Fruit fly (Drosophila melanogaster) whole organism, embryonic: ENCODE measurements around the gene CG13026.

Experiments
- Asciz ChIP-seq: fragments of 200-800 bp; sonication (Bioruptor generic); optimal IDR thresholded peaks from 2 replicates; lab custom pipeline; 2017; ENCODE audit warnings: missing biosample characterization, mild to moderate bottlenecking, missing genetic modification characterization, missing genetic modification reagents
- Atf-2 ChIP-seq: fragments of 200-800 bp; sonication (Bioruptor generic); optimal IDR thresholded peaks from 2 replicates; lab custom pipeline; 2016; ENCODE audit warnings: missing biosample characterization, missing genetic modification characterization
- CG11504 ChIP-seq: fragments of 200-800 bp; sonication (Bioruptor generic); optimal IDR thresholded peaks from 3 replicates; lab custom pipeline; 2019; ENCODE audit warnings: missing biosample characterization, mild to moderate bottlenecking, missing genetic modification characterization, moderate library complexity
- CG11560 ChIP-seq: fragments of 200-800 bp; sonication (Bioruptor generic); IDR thresholded peaks from 3 replicates; pipeline ENCODE4 v1.3.6; 2022; ENCODE audit warnings: missing biosample characterization, missing genetic modification characterization
- CG12659 ChIP-seq: fragments of 200-800 bp; sonication (Bioruptor generic); optimal IDR thresholded peaks from 3 replicates; lab custom pipeline; 2017; ENCODE audit warnings: mild to moderate bottlenecking, missing biosample characterization, missing genetic modification reagents, missing genetic modification characterization
- CG15479 ChIP-seq: fragments of 200-800 bp; sonication (Bioruptor generic); optimal IDR thresholded peaks from 3 replicates; lab custom pipeline; 2019; ENCODE audit warnings: missing biosample characterization, mild to moderate bottlenecking, missing genetic modification characterization, moderate library complexity
- CG1602 ChIP-seq: fragments of 200-800 bp; sonication (Bioruptor generic); optimal IDR thresholded peaks from 3 replicates; lab custom pipeline; 2016; ENCODE audit warnings: missing biosample characterization, missing genetic modification characterization
- CG17802 ChIP-seq: fragments of 200-800 bp; sonication (Bioruptor generic); optimal IDR thresholded peaks from 2 replicates; lab custom pipeline; 2018; ENCODE audit warnings: missing biosample characterization, mild to moderate bottlenecking, missing genetic modification characterization, moderate library complexity
- CG2875 ChIP-seq: fragments of 200-800 bp; sonication (Bioruptor generic); optimal IDR thresholded peaks from 2 replicates; lab custom pipeline; 2017; ENCODE audit warnings: missing biosample characterization, mild to moderate bottlenecking, missing genetic modification characterization, missing genetic modification reagents
- CG34376 ChIP-seq: fragments of 200-800 bp; sonication (Bioruptor generic); optimal IDR thresholded peaks from 2 replicates; lab custom pipeline; 2018; ENCODE audit warnings: missing biosample characterization, mild to moderate bottlenecking, missing genetic modification characterization
- CG3995 ChIP-seq: fragments of 200-800 bp; sonication (Bioruptor generic); optimal IDR thresholded peaks from 3 replicates; lab custom pipeline; 2016; ENCODE audit warnings: missing biosample characterization, missing genetic modification characterization
- CG43689 ChIP-seq: fragments of 200-800 bp; sonication (Bioruptor generic); IDR thresholded peaks from 2 replicates; pipeline ENCODE4 v1.3.6; 2022; ENCODE audit warnings: missing biosample characterization, missing genetic modification characterization
- CG6254 ChIP-seq: fragments of 200-800 bp; sonication (Bioruptor generic); optimal IDR thresholded peaks from 3 replicates; lab custom pipeline; 2017; ENCODE audit warnings: mild to moderate bottlenecking, missing biosample characterization, missing genetic modification reagents, missing genetic modification characterization
- CG6272 ChIP-seq: fragments of 200-800 bp; sonication (Bioruptor generic); IDR thresholded peaks from 2 replicates; pipeline ENCODE4 v1.3.6; 2022; ENCODE audit warnings: missing biosample characterization, missing genetic modification characterization
- CG6683 ChIP-seq: fragments of 200-800 bp; sonication (Bioruptor generic); optimal IDR thresholded peaks from 2 replicates; lab custom pipeline; 2017; ENCODE audit warnings: missing biosample characterization, mild to moderate bottlenecking, missing genetic modification characterization, missing genetic modification reagents
- CG6813 ChIP-seq: fragments of 200-800 bp; sonication (Bioruptor generic); optimal IDR thresholded peaks from 2 replicates; lab custom pipeline; 2017; ENCODE audit warnings: missing biosample characterization, missing genetic modification characterization, mild to moderate bottlenecking, moderate library complexity, missing genetic modification reagents
- CG8359 ChIP-seq: fragments of 200-800 bp; sonication (Bioruptor generic); optimal IDR thresholded peaks from 2 replicates; lab custom pipeline; 2017; ENCODE audit warnings: missing biosample characterization, mild to moderate bottlenecking, missing genetic modification characterization, borderline replicate concordance
- CG9876 ChIP-seq: fragments of 200-800 bp; sonication (Bioruptor generic); optimal IDR thresholded peaks from 2 replicates; lab custom pipeline; 2016; ENCODE audit warnings: missing biosample characterization, missing genetic modification characterization
- CHES-1-like ChIP-seq: fragments of 200-800 bp; sonication (Bioruptor generic); optimal IDR thresholded peaks from 2 replicates; lab custom pipeline; 2016; ENCODE audit warnings: missing biosample characterization, missing genetic modification characterization
- Chrac-16 ChIP-seq: fragments of 200-800 bp; sonication (Bioruptor generic); optimal IDR thresholded peaks from 3 replicates; lab custom pipeline; 2016; ENCODE audit warnings: missing biosample characterization, missing genetic modification characterization
- Dip3 ChIP-seq: fragments of 200-800 bp; sonication (Bioruptor generic); optimal IDR thresholded peaks from 3 replicates; lab custom pipeline; 2016; ENCODE audit warnings: missing biosample characterization, missing genetic modification characterization
- Drgx ChIP-seq: fragments of 200-800 bp; sonication (Bioruptor generic); IDR thresholded peaks from 2 replicates; pipeline ENCODE4 v1.3.6; 2022; ENCODE audit warnings: missing biosample characterization, missing genetic modification characterization
- Hmx ChIP-seq: fragments of 200-800 bp; sonication (Bioruptor generic); optimal IDR thresholded peaks from 2 replicates; lab custom pipeline; 2016; ENCODE audit warnings: missing biosample characterization, missing genetic modification characterization
- Jarid2 ChIP-seq: fragments of 200-800 bp; sonication (Bioruptor generic); optimal IDR thresholded peaks from 3 replicates; lab custom pipeline; 2017; ENCODE audit warnings: mild to moderate bottlenecking, missing biosample characterization, missing genetic modification reagents, missing genetic modification characterization
- Lpt ChIP-seq: fragments of >200 bp; optimal IDR thresholded peaks from 2 replicates; lab custom pipeline; 2018; ENCODE audit warnings: missing biosample characterization, missing genetic modification characterization
- Med ChIP-seq: fragments of 200-800 bp; sonication (Bioruptor generic); peaks from one replicate; lab custom pipeline; 2016; ENCODE audit warnings: missing biosample characterization, missing genetic modification characterization, mild to moderate bottlenecking, inconsistent platforms, moderate library complexity
- NC2α ChIP-seq: fragments of 200-800 bp; sonication (Bioruptor generic); optimal IDR thresholded peaks from 2 replicates; lab custom pipeline; 2016; ENCODE audit warnings: missing biosample characterization, missing genetic modification characterization
- Nf-YA ChIP-seq: fragments of 200-800 bp; sonication (Bioruptor generic); IDR thresholded peaks from 2 replicates; pipeline ENCODE4 v1.3.6; 2022; ENCODE audit warnings: missing biosample characterization, missing genetic modification characterization
- Rx ChIP-seq: fragments of 200-800 bp; sonication (Bioruptor generic); IDR thresholded peaks from 2 replicates; pipeline ENCODE4 v1.3.6; 2022; ENCODE audit warnings: missing biosample characterization, missing genetic modification characterization
- Side ChIP-seq: fragments of 200-800 bp; sonication (Bioruptor generic); optimal IDR thresholded peaks from 2 replicates; lab custom pipeline; 2016; ENCODE audit warnings: missing biosample characterization, missing genetic modification characterization
- Vsx1 ChIP-seq: fragments of 200-800 bp; sonication (Bioruptor generic); optimal IDR thresholded peaks from 2 replicates; lab custom pipeline; 2017; ENCODE audit warnings: missing biosample characterization, mild to moderate bottlenecking, missing genetic modification characterization, missing genetic modification reagents
- YL-1 ChIP-seq: fragments of 200-800 bp; sonication (Bioruptor generic); optimal IDR thresholded peaks from 3 replicates; lab custom pipeline; 2017; ENCODE audit warnings: missing biosample characterization, mild to moderate bottlenecking, missing genetic modification characterization
- ato ChIP-seq: fragments of 200-800 bp; sonication (Bioruptor generic); IDR thresholded peaks from 2 replicates; pipeline ENCODE4 v1.3.6; 2022; ENCODE audit warnings: missing biosample characterization, missing genetic modification characterization; ENCODE audit not compliant: partially characterized antibody
- caup ChIP-seq: fragments of 200-800 bp; sonication (Bioruptor generic); optimal IDR thresholded peaks from 3 replicates; lab custom pipeline; 2017; ENCODE audit warnings: missing biosample characterization, mild to moderate bottlenecking, missing genetic modification characterization, moderate library complexity; ENCODE audit not compliant: severe bottlenecking
- crol ChIP-seq: fragments of 200-800 bp; sonication (Bioruptor generic); IDR thresholded peaks from 2 replicates; pipeline ENCODE4 v1.3.6; 2022; ENCODE audit warnings: missing biosample characterization, missing genetic modification characterization
- danr ChIP-seq: fragments of 200-800 bp; sonication (Bioruptor generic); IDR thresholded peaks from 2 replicates; pipeline ENCODE4 v1.3.6; 2022; ENCODE audit warnings: missing biosample characterization, missing genetic modification characterization
- ems ChIP-seq: fragments of 200-800 bp; sonication (Bioruptor generic); optimal IDR thresholded peaks from 3 replicates; lab custom pipeline; 2016; ENCODE audit warnings: missing biosample characterization, missing genetic modification characterization
- esg ChIP-seq: fragments of 200-800 bp; sonication (Bioruptor generic); conservative IDR thresholded peaks from 2 replicates; pipeline ENCODE4 v1.3.6; 2022; ENCODE audit warnings: missing biosample characterization, missing genetic modification characterization
- grau ChIP-seq: fragments of 200-800 bp; optimal IDR thresholded peaks from 3 replicates; lab custom pipeline; 2019; ENCODE audit warnings: missing biosample characterization, mild to moderate bottlenecking, missing genetic modification characterization, moderate library complexity
- jigr1 ChIP-seq: fragments of 200-800 bp; sonication (Bioruptor generic); IDR thresholded peaks from 3 replicates; pipeline ENCODE4 v1.3.6; 2022; ENCODE audit warnings: missing biosample characterization, missing genetic modification characterization
- kay ChIP-seq: fragments of 200-800 bp; sonication (Bioruptor generic); optimal IDR thresholded peaks from 2 replicates; lab custom pipeline; 2016; ENCODE audit warnings: missing biosample characterization, missing genetic modification characterization
- pros ChIP-seq: fragments of 200-800 bp; sonication (Bioruptor generic); optimal IDR thresholded peaks from 3 replicates; lab custom pipeline; 2019; ENCODE audit warnings: missing biosample characterization, mild to moderate bottlenecking, missing genetic modification characterization, moderate library complexity
- sqz ChIP-seq: fragments of 200-800 bp; sonication (Bioruptor generic); optimal IDR thresholded peaks from 3 replicates; lab custom pipeline; 2018; ENCODE audit warnings: missing biosample characterization, mild to moderate bottlenecking, missing genetic modification characterization
- sr ChIP-seq: fragments of 200-800 bp; sonication (Bioruptor generic); IDR thresholded peaks from 3 replicates; pipeline ENCODE4 v1.3.6; 2022; ENCODE audit warnings: missing biosample characterization, missing genetic modification characterization
- ssp ChIP-seq: fragments of 200-800 bp; sonication (Bioruptor generic); IDR thresholded peaks from 2 replicates; pipeline ENCODE4 v1.3.6; 2022; ENCODE audit warnings: missing biosample characterization, missing genetic modification characterization
- sug ChIP-seq: fragments of 200-800 bp; optimal IDR thresholded peaks from 2 replicates; lab custom pipeline; 2019; ENCODE audit warnings: missing biosample characterization, mild to moderate bottlenecking, missing genetic modification characterization, moderate library complexity
- vnd ChIP-seq: fragments of 200-800 bp; sonication (Bioruptor generic); IDR thresholded peaks from 3 replicates; pipeline ENCODE4 v1.3.6; 2022; ENCODE audit warnings: missing biosample characterization, missing genetic modification characterization; ENCODE audit not compliant: partially characterized antibody
- z ChIP-seq: fragments of 200-800 bp; sonication (Bioruptor generic); IDR thresholded peaks from 3 replicates; pipeline ENCODE4 v1.3.6; 2022; ENCODE audit warnings: missing biosample characterization, missing genetic modification characterization
- zf30C ChIP-seq: fragments of 200-800 bp; sonication (Bioruptor generic); optimal IDR thresholded peaks from 3 replicates; lab custom pipeline; 2018; ENCODE audit warnings: missing biosample characterization, mild to moderate bottlenecking, missing genetic modification characterization
- zfh1 ChIP-seq: fragments of 200-800 bp; sonication (Bioruptor generic); IDR thresholded peaks from 3 replicates; pipeline ENCODE4 v1.3.6; 2022; ENCODE audit warnings: missing biosample characterization, missing genetic modification characterization

Gene CG13026

dm6 chr3L:16713446-16714192 is 12.3 kb downstream of the CG13026 start (continued):
- TF ChIP-seq Lpt, result no peak
- no peak for TF ChIP-seq NC2α (GFP tag; lab: Kevin White, UChicago)
- TF ChIP-seq CG3995 (GFP tag; lab: Kevin White, UChicago), result peak; percentile 35
- TF ChIP-seq Chrac-16 (GFP tag; lab: Kevin White, UChicago), result no peak
- TF ChIP-seq Asciz (GFP tag; lab: Kevin White, UChicago), result no peak
- no peak for TF ChIP-seq Jarid2
- no peak for TF ChIP-seq CG9876
- no peak for TF ChIP-seq sr (GFP tag; lab: Robert Waterston, UW)
- TF ChIP-seq ems, result no peak
- TF ChIP-seq crol, result peak; percentile 68
- no peak for TF ChIP-seq CHES-1-like (GFP tag; lab: Kevin White, UChicago)
- TF ChIP-seq CG17802 (tag; lab: Kevin White, UChicago), result no peak
- TF ChIP-seq CG11560 (tag; lab: Robert Waterston, UW), result peak; percentile 93
- TF ChIP-seq Nf-YA (GFP tag; lab: Robert Waterston, UW), result no peak
- TF ChIP-seq CG6254 (GFP tag; lab: Kevin White, UChicago), result peak; percentile 64
- no peak for TF ChIP-seq CG6683 (GFP tag; lab: Kevin White, UChicago)
- TF ChIP-seq CG6272 (GFP tag; lab: Robert Waterston, UW), result no peak
- TF ChIP-seq Side (GFP tag; lab: Kevin White, UChicago), result peak; percentile 19
- TF ChIP-seq Dip3, result no peak
- TF ChIP-seq CG11504 (tag; lab: Kevin White, UChicago), result no peak
- no peak for TF ChIP-seq sqz (GFP tag; lab: Kevin White, UChicago)
- no peak for TF ChIP-seq Atf-2 (GFP tag; lab: Kevin White, UChicago)
- TF ChIP-seq esg (GFP tag; lab: Robert Waterston, UW), result no peak
- TF ChIP-seq zfh1 (GFP tag; lab: Robert Waterston, UW), result no peak
- no peak for TF ChIP-seq CG15479 (GFP tag; lab: Kevin White, UChicago)
- no peak for TF ChIP-seq ssp
- TF ChIP-seq sug (tag; lab: Kevin White, UChicago), result no peak
- TF ChIP-seq caup, result no peak
- no peak for TF ChIP-seq CG8359 (GFP tag; lab: Kevin White, UChicago)
- no peak for TF ChIP-seq pros (GFP tag; lab: Kevin White, UChicago)
- TF ChIP-seq CG34376 (GFP tag; lab: Kevin White, UChicago), result no peak
- no peak for TF ChIP-seq Hmx
- no peak for TF ChIP-seq CG1602 (GFP tag; lab: Kevin White, UChicago)
- TF ChIP-seq CG43689 (GFP tag; lab: Robert Waterston, UW), result no peak
- no peak for TF ChIP-seq Med (GFP tag; lab: Kevin White, UChicago)
- no peak for TF ChIP-seq kay
- TF ChIP-seq zf30C (GFP tag; lab: Kevin White, UChicago), result no peak
- peak; percentile 15 for TF ChIP-seq YL-1 (GFP tag; lab: Kevin White, UChicago)
- TF ChIP-seq z, result no peak
- TF ChIP-seq ato (GFP tag; lab: Robert Waterston, UW), result peak; percentile 76
- TF ChIP-seq Vsx1 (GFP tag; lab: Kevin White, UChicago), result no peak
- no peak for TF ChIP-seq Drgx (GFP tag; lab: Robert Waterston, UW)
- peak; percentile 64 for TF ChIP-seq vnd
- TF ChIP-seq Rx (GFP tag; lab: Robert Waterston, UW), result no peak
- no peak for TF ChIP-seq jigr1 (GFP tag; lab: Robert Waterston, UW)
- TF ChIP-seq danr (GFP tag; lab: Robert Waterston, UW), result no peak
- no peak for TF ChIP-seq CG2875
- TF ChIP-seq CG12659 (GFP tag; lab: Kevin White, UChicago), result no peak
- no peak for TF ChIP-seq grau (tag; lab: Kevin White, UChicago)
- TF ChIP-seq CG6813, result no peak
